Fruit fly (Drosophila melanogaster): Measurements from ENCODE around the gene CG9132.

The CG9132 gene

dm6 chrX:16839905-16840304 lies 39.4 kb upstream of the CG9132 start:
- TF ChIP-seq dmrt93B (GFP tag; optimal IDR thresholded peaks at IDR 0.05), result no peak
- TF ChIP-seq rgr (GFP tag; optimal IDR thresholded peaks at IDR 0.05), result no peak
- TF ChIP-seq woc (GFP tag; optimal IDR thresholded peaks at IDR 0.05), result no peak
- no peak for TF ChIP-seq OdsH (GFP tag; optimal IDR thresholded peaks at IDR 0.05)
- TF ChIP-seq jim (GFP tag; optimal IDR thresholded peaks at IDR 0.05), result no peak
- no peak for TF ChIP-seq HLH106 (tag; optimal IDR thresholded peaks at IDR 0.05)
- peak; percentile 58 to 83 for TF ChIP-seq dl (GFP tag; optimal IDR thresholded peaks at IDR 0.05; ENCODE audit: insufficient read depth in 1 of 2, partially characterized antibody in 2 of 2)
- peak; percentile 82 for TF ChIP-seq Vsx2 (GFP tag; optimal IDR thresholded peaks at IDR 0.05; ENCODE audit: partially characterized antibody)
- peak; percentile 98 for TF ChIP-seq Dif (GFP tag; optimal IDR thresholded peaks at IDR 0.05; ENCODE audit: partially characterized antibody)
- TF ChIP-seq Sp1 (GFP tag; optimal IDR thresholded peaks at IDR 0.05), result no peak
- TF ChIP-seq Jra (GFP tag; optimal IDR thresholded peaks at IDR 0.05), result no peak
- no peak for TF ChIP-seq sv (GFP tag; optimal IDR thresholded peaks at IDR 0.05)
- TF ChIP-seq CG32264 (GFP tag; optimal IDR thresholded peaks at IDR 0.05), result no peak
- TF ChIP-seq N (GFP tag; optimal IDR thresholded peaks at IDR 0.05), result no peak
- no peak for TF ChIP-seq Hr83 (GFP tag; optimal IDR thresholded peaks at IDR 0.05; ENCODE audit: poor library complexity, severe bottlenecking)

dm6 chrX:16839033-16839432 lies 38.5 kb upstream of the CG9132 start:
- TF ChIP-seq Jra (GFP tag; optimal IDR thresholded peaks at IDR 0.05), result no peak
- no peak for TF ChIP-seq tai (GFP tag; optimal IDR thresholded peaks at IDR 0.05)

dm6 chrX:16837588-16838178 lies 37.2 kb upstream of the CG9132 start:
- TF ChIP-seq rgr (GFP tag; optimal IDR thresholded peaks at IDR 0.05) (no peak), Rel (GFP tag; optimal IDR thresholded peaks at IDR 0.05) (no peak), Rel (tag; optimal IDR thresholded peaks at IDR 0.05) (peak; percentile 91), Hnf4 (GFP tag; optimal IDR thresholded peaks at IDR 0.05) (no peak)

DNA sequence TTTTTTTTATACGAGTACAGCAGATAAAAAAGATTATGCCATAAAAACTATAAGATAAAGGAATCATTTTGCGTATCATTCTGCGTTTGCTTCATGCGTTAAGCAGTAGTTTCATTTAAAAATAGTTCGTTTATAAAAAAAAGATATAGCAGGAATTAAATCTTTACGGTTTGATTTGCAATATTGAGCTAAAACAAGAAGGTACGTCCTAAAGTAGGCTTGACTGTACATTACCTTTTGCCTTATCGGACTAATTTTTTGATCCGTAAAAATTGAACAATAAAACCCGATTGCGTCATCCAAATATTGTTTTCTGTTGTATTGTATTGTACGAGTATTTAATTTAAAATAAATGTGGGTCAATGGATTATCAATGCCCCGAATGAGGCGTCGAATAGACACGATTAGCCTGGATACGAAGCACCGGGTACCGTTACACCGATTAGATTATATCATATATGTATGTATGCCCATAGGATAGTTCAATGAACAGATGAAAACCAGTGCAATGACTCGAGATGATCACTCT lies 36.4 kb upstream of the CG9132 start:
- TF ChIP-seq Myc (optimal IDR thresholded peaks at IDR 0.05), result no peak
- no peak for TF ChIP-seq Dfd (GFP tag; optimal IDR thresholded peaks at IDR 0.05)

- TF ChIP-seq sv (GFP tag; optimal IDR thresholded peaks at IDR 0.05), result no peak
- no peak for TF ChIP-seq Dfd (GFP tag; optimal IDR thresholded peaks at IDR 0.05)
- TF ChIP-seq Hr83 (GFP tag; optimal IDR thresholded peaks at IDR 0.05; ENCODE audit: poor library complexity, severe bottlenecking), result peak; percentile 7
- no peak for TF ChIP-seq Mio (GFP tag; optimal IDR thresholded peaks at IDR 0.05)
- no peak for TF ChIP-seq Abd-B (GFP tag; optimal IDR thresholded peaks at IDR 0.05)
- TF ChIP-seq usp (GFP tag; optimal IDR thresholded peaks at IDR 0.05), result no peak
- TF ChIP-seq rgr (GFP tag; optimal IDR thresholded peaks at IDR 0.05), result no peak
- no peak for TF ChIP-seq br (GFP tag; optimal IDR thresholded peaks at IDR 0.05)
- no peak for TF ChIP-seq tai (GFP tag; optimal IDR thresholded peaks at IDR 0.05)
- TF ChIP-seq Hr78 (GFP tag; optimal IDR thresholded peaks at IDR 0.05), result no peak
- peak in 1 of 2 experiments; percentile 82 for TF ChIP-seq dl (GFP tag; optimal IDR thresholded peaks at IDR 0.05; ENCODE audit: insufficient read depth in 1 of 2, partially characterized antibody in 2 of 2)
- TF ChIP-seq woc (GFP tag; optimal IDR thresholded peaks at IDR 0.05), result no peak
- TF ChIP-seq Jra (GFP tag; optimal IDR thresholded peaks at IDR 0.05), result no peak
- peak; percentile 62 for TF ChIP-seq Vsx2 (GFP tag; optimal IDR thresholded peaks at IDR 0.05; ENCODE audit: partially characterized antibody)
- no peak for TF ChIP-seq Rel (GFP tag; optimal IDR thresholded peaks at IDR 0.05)
- TF ChIP-seq Rel (tag; optimal IDR thresholded peaks at IDR 0.05), result peak; percentile 55
- no peak for TF ChIP-seq N (GFP tag; optimal IDR thresholded peaks at IDR 0.05)
- TF ChIP-seq Dif (GFP tag; optimal IDR thresholded peaks at IDR 0.05; ENCODE audit: partially characterized antibody), result peak; percentile 74
- TF ChIP-seq dsf (GFP tag; optimal IDR thresholded peaks at IDR 0.05; ENCODE audit: borderline replicate concordance), result no peak
Measured at dm6 chrX:16836091-16836799, 35.7 kb upstream of the CG9132 start.

dm6 chrX:16835304-16835703 lies 34.8 kb upstream of the CG9132 start, which contains the start of the genes CG13004 and CG46306:
Gene CG13004 (minus strand): TSS chrX:16835520.
Gene CG46306 (minus strand): TSS chrX:16835520.
- TF ChIP-seq sage (GFP tag; optimal IDR thresholded peaks at IDR 0.05) (no peak), Rel (GFP tag; optimal IDR thresholded peaks at IDR 0.05) (no peak), Rel (tag; optimal IDR thresholded peaks at IDR 0.05) (peak; percentile 39), Dif (GFP tag; optimal IDR thresholded peaks at IDR 0.05; ENCODE audit: partially characterized antibody) (peak; percentile 58), dl (GFP tag; optimal IDR thresholded peaks at IDR 0.05; ENCODE audit: insufficient read depth in 1 of 2, partially characterized antibody in 2 of 2) (peak in 1 of 2 experiments; percentile 52), Hnf4 (GFP tag; optimal IDR thresholded peaks at IDR 0.05) (peak; percentile 13), tai (GFP tag; optimal IDR thresholded peaks at IDR 0.05) (no peak), Hr83 (GFP tag; optimal IDR thresholded peaks at IDR 0.05; ENCODE audit: poor library complexity, severe bottlenecking) (peak; percentile 6)
